Worm (Caenorhabditis elegans) whole organism, L4 larva: ENCODE results near the gene F55E10.4.
A peak's percentile ranks its signal among the peaks of the same experiment; 100 is the strongest.

Experiments used
- F26F4.8 ChIP-seq: fragments of 200-800 bp; sonication (Bioruptor generic); conservative IDR thresholded peaks from 2 replicates; pipeline ENCODE4 v1.3.6; 2022; ENCODE audit warnings: missing genetic modification characterization, missing compliant biosample characterization
- F37D6.2 ChIP-seq: sonication (generic microtip); optimal IDR thresholded peaks from 2 replicates; lab custom pipeline; 2016; ENCODE audit warnings: mild to moderate bottlenecking, missing genetic modification characterization, missing compliant biosample characterization
- T26A8.4 ChIP-seq: fragments of 200-800 bp; sonication (Bioruptor generic); IDR thresholded peaks from 2 replicates; pipeline ENCODE4 v1.3.6; 2022; ENCODE audit warnings: missing genetic modification characterization, missing compliant biosample characterization
- aha-1 ChIP-seq: fragments of 150-350 bp; peaks from one replicate; lab custom pipeline; 2014; ENCODE audit warnings: missing biosample characterization, missing genetic modification characterization
- ceh-20 ChIP-seq: fragments of 200-800 bp; sonication (Bioruptor generic); IDR thresholded peaks from 2 replicates; pipeline ENCODE4 v1.3.6; 2022; ENCODE audit warnings: missing genetic modification reagents, missing genetic modification characterization, missing compliant biosample characterization
- ceh-32 ChIP-seq: sonication (generic microtip); optimal IDR thresholded peaks from 2 replicates; lab custom pipeline; 2016; ENCODE audit warnings: mild to moderate bottlenecking, missing genetic modification characterization, missing compliant biosample characterization; ENCODE audit not compliant: poor library complexity
- ceh-44 ChIP-seq: fragments of 200-800 bp; sonication (Bioruptor generic); IDR thresholded peaks from 2 replicates; pipeline ENCODE4 v1.3.6; 2022; ENCODE audit warnings: missing genetic modification reagents, missing genetic modification characterization, missing compliant biosample characterization
- daf-16 ChIP-seq, 3 experiments: sonication (generic microtip); optimal IDR thresholded peaks; 2 replicates each; lab custom pipeline; 2016 to 2017; ENCODE audit warnings: missing genetic modification characterization in 3 of 3, missing genetic modification reagents in 3 of 3, mild to moderate bottlenecking in 2 of 3, missing compliant biosample characterization in 2 of 3, missing biosample characterization in 1 of 3, moderate library complexity in 1 of 3
- daf-8 ChIP-seq: fragments of 200-800 bp; sonication (Bioruptor generic); IDR thresholded peaks from 2 replicates; pipeline ENCODE4 v1.3.6; 2022; ENCODE audit warnings: missing genetic modification characterization, missing compliant biosample characterization
- duxl-1 ChIP-seq: sonication (generic microtip); optimal IDR thresholded peaks from 2 replicates; lab custom pipeline; 2016; ENCODE audit warnings: mild to moderate bottlenecking, missing genetic modification characterization, moderate library complexity, missing compliant biosample characterization; ENCODE audit not compliant: poor library complexity
- dve-1 ChIP-seq: sonication (generic microtip); optimal IDR thresholded peaks from 2 replicates; lab custom pipeline; 2017; ENCODE audit warnings: antibody characterized with exemption, mild to moderate bottlenecking, missing genetic modification characterization, missing compliant biosample characterization; ENCODE audit not compliant: insufficient read depth
- fkh-10 ChIP-seq: fragments of 150-350 bp; optimal IDR thresholded peaks from 2 replicates; lab custom pipeline; 2014; ENCODE audit warnings: missing biosample characterization, missing genetic modification reagents, missing genetic modification characterization
- hif-1 ChIP-seq, 2 experiments: sonication (generic microtip); optimal IDR thresholded peaks; 2 replicates each; lab custom pipeline; 2016 to 2017; ENCODE audit warnings: missing compliant biosample characterization in 2 of 2, missing genetic modification characterization in 2 of 2, missing genetic modification reagents in 2 of 2, missing genotype in 2 of 2, mild to moderate bottlenecking in 1 of 2
- hlh-11 ChIP-seq: fragments of 200-800 bp; sonication (Bioruptor generic); optimal IDR thresholded peaks from 2 replicates; lab custom pipeline; 2018; ENCODE audit warnings: mild to moderate bottlenecking, missing genetic modification characterization, missing compliant biosample characterization
- hlh-30 ChIP-seq: sonication (generic microtip); optimal IDR thresholded peaks from 2 replicates; lab custom pipeline; 2017; ENCODE audit warnings: antibody characterized with exemption, mild to moderate bottlenecking, missing genetic modification characterization, missing compliant biosample characterization; ENCODE audit not compliant: insufficient read depth
- hmg-1.1 ChIP-seq: fragments of 200-800 bp; sonication (Bioruptor generic); IDR thresholded peaks from 2 replicates; pipeline ENCODE4 v1.3.6; 2022; ENCODE audit warnings: missing genetic modification reagents, missing genetic modification characterization, missing compliant biosample characterization
- lim-7 ChIP-seq: fragments of 200-800 bp; sonication (Bioruptor generic); IDR thresholded peaks from 2 replicates; pipeline ENCODE4 v1.3.6; 2022; ENCODE audit warnings: missing genetic modification characterization, missing compliant biosample characterization
- lin-1 ChIP-seq: fragments of 200-800 bp; sonication (Bioruptor generic); IDR thresholded peaks from 2 replicates; pipeline ENCODE4 v1.3.6; 2022; ENCODE audit warnings: missing genetic modification reagents, missing genetic modification characterization, missing compliant biosample characterization
- lin-13 ChIP-seq: fragments of 150-350 bp; optimal IDR thresholded peaks from 2 replicates; lab custom pipeline; 2014; ENCODE audit warnings: missing biosample characterization, missing genetic modification reagents, missing genetic modification characterization
- lin-29 ChIP-seq: fragments of 200-800 bp; sonication (Bioruptor generic); IDR thresholded peaks from 2 replicates; pipeline ENCODE4 v1.3.6; 2022; ENCODE audit warnings: missing genetic modification reagents, missing genetic modification characterization, missing compliant biosample characterization
- lin-38 ChIP-seq: fragments of 200-800 bp; sonication (Bioruptor generic); IDR thresholded peaks from 2 replicates; pipeline ENCODE4 v1.3.6; 2022; ENCODE audit warnings: missing genetic modification reagents, missing genetic modification characterization, missing compliant biosample characterization
- lsy-2 ChIP-seq, 2 experiments: fragments of 150-350 bp in 1 of 2; sonication (generic microtip) in 1 of 2; optimal IDR thresholded peaks; 2 replicates each; lab custom pipeline; 2014 to 2017; ENCODE audit warnings: missing biosample characterization in 2 of 2, missing genetic modification characterization in 2 of 2
- madf-9 ChIP-seq: fragments of 200-800 bp; sonication (Bioruptor generic); conservative IDR thresholded peaks from 2 replicates; pipeline ENCODE4 v1.3.6; 2022; ENCODE audit warnings: missing genetic modification reagents, missing genetic modification characterization, missing compliant biosample characterization
- mdl-1 ChIP-seq, 2 experiments: fragments of 150-350 bp in 1 of 2; sonication (generic microtip) in 1 of 2; optimal IDR thresholded peaks; 2 replicates each; lab custom pipeline; 2014 to 2017; ENCODE audit warnings: missing biosample characterization in 2 of 2, missing genetic modification characterization in 2 of 2
- mdt-29 ChIP-seq: fragments of 200-800 bp; sonication (Bioruptor generic); IDR thresholded peaks from 2 replicates; pipeline ENCODE4 v1.3.6; 2022; ENCODE audit warnings: missing genetic modification reagents, missing genetic modification characterization, missing compliant biosample characterization
- mxl-3 ChIP-seq: fragments of 200-800 bp; sonication (Bioruptor generic); optimal IDR thresholded peaks from 2 replicates; lab custom pipeline; 2018; ENCODE audit warnings: mild to moderate bottlenecking, missing genetic modification characterization, missing compliant biosample characterization
- nhr-102 ChIP-seq: sonication (generic microtip); optimal IDR thresholded peaks from 2 replicates; lab custom pipeline; 2016; ENCODE audit warnings: mild to moderate bottlenecking, missing genetic modification characterization, moderate library complexity, missing compliant biosample characterization
- nhr-11 ChIP-seq: fragments of 150-350 bp; optimal IDR thresholded peaks from 2 replicates; lab custom pipeline; 2014; ENCODE audit warnings: missing biosample characterization, missing genetic modification characterization
- nhr-111 ChIP-seq: fragments of 200-800 bp; sonication (Bioruptor generic); optimal IDR thresholded peaks from 2 replicates; lab custom pipeline; 2018; ENCODE audit warnings: mild to moderate bottlenecking, missing genetic modification characterization, missing compliant biosample characterization
- nhr-237 ChIP-seq: sonication (generic microtip); optimal IDR thresholded peaks from 2 replicates; lab custom pipeline; 2017; ENCODE audit warnings: missing biosample characterization, missing genetic modification characterization
- nhr-25 ChIP-seq: sonication (generic microtip); optimal IDR thresholded peaks from 2 replicates; lab custom pipeline; 2017; ENCODE audit warnings: missing genetic modification characterization, mild to moderate bottlenecking, missing compliant biosample characterization, antibody characterized with exemption, moderate library complexity, borderline replicate concordance; ENCODE audit not compliant: insufficient read depth
- nhr-42 ChIP-seq: fragments of 200-800 bp; sonication (Bioruptor generic); IDR thresholded peaks from 2 replicates; pipeline ENCODE4 v1.3.6; 2022; ENCODE audit warnings: missing genetic modification characterization, missing compliant biosample characterization
- nhr-6 ChIP-seq: fragments of 150-350 bp; optimal IDR thresholded peaks from 2 replicates; lab custom pipeline; 2014; ENCODE audit warnings: missing biosample characterization, missing genetic modification characterization
- nhr-76 ChIP-seq: fragments of 150-350 bp; optimal IDR thresholded peaks from 2 replicates; lab custom pipeline; 2014; ENCODE audit warnings: missing biosample characterization, missing genetic modification characterization
- nhr-77 ChIP-seq: fragments of 150-350 bp; optimal IDR thresholded peaks from 2 replicates; lab custom pipeline; 2014; ENCODE audit warnings: missing biosample characterization, missing genetic modification characterization
- pha-4 ChIP-seq, 2 experiments: fragments of 150-350 bp in 1 of 2; fragments of 200-800 bp in 1 of 2; sonication (Bioruptor generic) in 1 of 2; IDR thresholded peaks in 1 of 2; optimal IDR thresholded peaks in 1 of 2; 2 replicates each; pipeline versions ENCODE4 v1.3.6 to Lab custom; 2014 to 2022; ENCODE audit warnings: missing genetic modification characterization in 2 of 2, missing genetic modification reagents in 2 of 2, missing biosample characterization in 1 of 2, missing compliant biosample characterization in 1 of 2
- php-3 ChIP-seq: fragments of 200-800 bp; sonication (Bioruptor generic); IDR thresholded peaks from 2 replicates; pipeline ENCODE4 v1.3.6; 2022; ENCODE audit warnings: missing genetic modification reagents, missing genetic modification characterization, missing compliant biosample characterization
- pqm-1 ChIP-seq: sonication (generic microtip); optimal IDR thresholded peaks from 2 replicates; lab custom pipeline; 2017; ENCODE audit warnings: missing biosample characterization, missing genetic modification characterization
- saeg-2 ChIP-seq: fragments of 200-800 bp; sonication (Bioruptor generic); IDR thresholded peaks from 2 replicates; pipeline ENCODE4 v1.3.6; 2022; ENCODE audit warnings: missing genetic modification reagents, missing genetic modification characterization, missing compliant biosample characterization
- snpc-4 ChIP-seq: fragments of 150-350 bp; optimal IDR thresholded peaks from 2 replicates; lab custom pipeline; 2014; ENCODE audit warnings: missing biosample characterization, missing genetic modification characterization
- spr-1 ChIP-seq: sonication (generic microtip); optimal IDR thresholded peaks from 2 replicates; lab custom pipeline; 2016; ENCODE audit warnings: mild to moderate bottlenecking, missing genetic modification characterization, missing compliant biosample characterization
- unc-130 ChIP-seq: sonication (generic microtip); optimal IDR thresholded peaks from 2 replicates; lab custom pipeline; 2016; ENCODE audit warnings: missing genetic modification reagents, missing genetic modification characterization, missing compliant biosample characterization
- vab-7 ChIP-seq: fragments of 200-800 bp; sonication (Bioruptor generic); IDR thresholded peaks from 2 replicates; pipeline ENCODE4 v1.3.6; 2022; ENCODE audit warnings: missing genetic modification reagents, missing genetic modification characterization, missing compliant biosample characterization
- zfp-2 ChIP-seq: sonication (generic microtip); optimal IDR thresholded peaks from 2 replicates; lab custom pipeline; 2016; ENCODE audit warnings: mild to moderate bottlenecking, missing genetic modification characterization, missing compliant biosample characterization
- ztf-11 ChIP-seq: fragments of 150-350 bp; optimal IDR thresholded peaks from 2 replicates; lab custom pipeline; 2014; ENCODE audit warnings: missing biosample characterization, missing genetic modification characterization
- ztf-7 ChIP-seq: fragments of 150-350 bp; optimal IDR thresholded peaks from 2 replicates; lab custom pipeline; 2014; ENCODE audit warnings: missing biosample characterization, missing genetic modification characterization

Gene F55E10.4

ce11 chrX:8327800-8328199 lies at the start of gene F55E10.4:
Gene F55E10.4 (minus strand): TSS chrX:8327900.
- TF ChIP-seq nhr-111 (GFP tag; lab: Kevin White, UChicago), result no peak
- no peak for TF ChIP-seq nhr-102 (tag; lab: Kevin White, UChicago)
- no peak for TF ChIP-seq snpc-4
- TF ChIP-seq vab-7, result no peak
- TF ChIP-seq F37D6.2 (tag; lab: Kevin White, UChicago), result no peak
- TF ChIP-seq hlh-11 (tag; lab: Kevin White, UChicago), result no peak
- TF ChIP-seq nhr-76 (tag; lab: Kevin White, UChicago), result no peak
- TF ChIP-seq zfp-2 (tag; lab: Kevin White, UChicago), result no peak
- no peak for TF ChIP-seq lim-7 (GFP tag; lab: Robert Waterston, UW)
- no peak for TF ChIP-seq T26A8.4
- no peak for TF ChIP-seq hmg-1.1 (GFP tag; lab: Robert Waterston, UW)
- no peak for TF ChIP-seq lin-29
- TF ChIP-seq unc-130 (GFP tag; lab: Kevin White, UChicago), result no peak
- TF ChIP-seq fkh-10 (GFP tag; lab: Kevin White, UChicago), result no peak
- no peak for TF ChIP-seq ceh-20 (GFP tag; lab: Robert Waterston, UW)
- no peak for TF ChIP-seq lin-1 (GFP tag; lab: Robert Waterston, UW)

- TF ChIP-seq F26F4.8 (no peak), mxl-3 (GFP tag; lab: Kevin White, UChicago) (no peak), hlh-30 (tag; lab: Kevin White, UChicago) (no peak), duxl-1 (tag; lab: Kevin White, UChicago) (no peak), ztf-11 (tag; lab: Kevin White, UChicago) (no peak), ceh-44 (GFP tag; lab: Robert Waterston, UW) (no peak), madf-9 (GFP tag; lab: Robert Waterston, UW) (no peak)
Observed at ce11 chrX:8371906-8372305, 44.2 kb upstream of the F55E10.4 start, which contains the start of gene nep-15. Gene nep-15 (plus strand): TSS chrX:8372206.

ce11 chrX:8368210-8368609 lies 40.5 kb upstream of the F55E10.4 start:
- peak; percentile 50 for TF ChIP-seq lin-13 (GFP tag; lab: Kevin White, UChicago)
- TF ChIP-seq aha-1, result peak; percentile 99
- peak; percentile 26 for TF ChIP-seq ztf-7 (tag; lab: Kevin White, UChicago)
- peak; percentile 19 for TF ChIP-seq ceh-32 (tag; lab: Kevin White, UChicago)
- TF ChIP-seq F37D6.2 (tag; lab: Kevin White, UChicago), result peak; percentile 73
- TF ChIP-seq pqm-1 (tag; lab: Kevin White, UChicago), result peak; percentile 41
- TF ChIP-seq pha-4 (GFP tag; IDR thresholded peaks at IDR 0.05; lab: Robert Waterston, UW), result 0 out of 2 replicates have a peak, but pooled peaks have one; percentile 52
- TF ChIP-seq pha-4 (tag; optimal IDR thresholded peaks at IDR 0.05; lab: Kevin White, UChicago), result no peak
- peak; percentile 83 for TF ChIP-seq nhr-6 (tag; lab: Kevin White, UChicago)
- no peak for TF ChIP-seq mdt-29 (GFP tag; lab: Robert Waterston, UW)
- peak; percentile 91 for TF ChIP-seq dve-1 (tag; lab: Kevin White, UChicago)
- TF ChIP-seq nhr-237, result no peak
- TF ChIP-seq madf-9 (GFP tag; lab: Robert Waterston, UW), result no peak
- TF ChIP-seq ceh-20 (GFP tag; lab: Robert Waterston, UW), result peak; percentile 58; the same call in 1 of the 2 replicates
- TF ChIP-seq lin-38 (GFP tag; lab: Robert Waterston, UW), result no peak
- peak in 1 of 2 experiments; percentile 23 for TF ChIP-seq daf-16 (GFP tag; optimal IDR thresholded peaks at IDR 0.05; lab: Kevin White, UChicago)
- peak; percentile 72 for TF ChIP-seq daf-16 (tag; optimal IDR thresholded peaks at IDR 0.05; lab: Kevin White, UChicago)
- TF ChIP-seq hif-1 (tag; optimal IDR thresholded peaks at IDR 0.05; lab: Kevin White, UChicago), result no peak
- no peak for TF ChIP-seq lin-29
- TF ChIP-seq nhr-42, result no peak
- peak; percentile 89 for TF ChIP-seq hlh-11 (tag; lab: Kevin White, UChicago)
- TF ChIP-seq spr-1 (tag; lab: Kevin White, UChicago), result peak; percentile 32
- peak; percentile 73 for TF ChIP-seq nhr-77 (tag; lab: Kevin White, UChicago)
- 0 out of 2 replicates have a peak, but pooled peaks have one; percentile 41 for TF ChIP-seq php-3
- TF ChIP-seq saeg-2, result no peak
- peak; percentile 28 for TF ChIP-seq fkh-10 (GFP tag; lab: Kevin White, UChicago)
- peak; percentile 40 for TF ChIP-seq nhr-25 (tag; lab: Kevin White, UChicago)
- TF ChIP-seq nhr-11 (tag; lab: Kevin White, UChicago), result peak; percentile 70
- TF ChIP-seq daf-8, result no peak
- peak in 1 of 2 experiments; percentile 57 for TF ChIP-seq mdl-1 (tag; optimal IDR thresholded peaks at IDR 0.05; lab: Kevin White, UChicago)
- TF ChIP-seq lsy-2 (tag; optimal IDR thresholded peaks at IDR 0.05; lab: Kevin White, UChicago), result peak; percentile 36 to 86
